Fruit fly (Drosophila melanogaster) whole organism, embryonic: ENCODE data around the gene sro.

Experiments
- Aef1 ChIP-seq: fragments of 200-800 bp; sonication (Bioruptor generic); IDR thresholded peaks from 3 replicates; pipeline ENCODE4 v1.3.6; 2022; ENCODE audit warnings: missing biosample characterization, missing genetic modification characterization
- Atf6 ChIP-seq: fragments of 200-800 bp; sonication (Bioruptor generic); IDR thresholded peaks from 2 replicates; pipeline ENCODE4 v1.3.6; 2022; ENCODE audit warnings: missing biosample characterization, missing genetic modification characterization
- BEAF-32 ChIP-seq: fragments of 200-800 bp; sonication (Bioruptor generic); optimal IDR thresholded peaks from 3 replicates; lab custom pipeline; 2017; ENCODE audit warnings: missing biosample characterization, missing genetic modification characterization, mild to moderate bottlenecking, moderate library complexity, missing genetic modification reagents
- CG10366 ChIP-seq: fragments of 200-800 bp; sonication (Bioruptor generic); IDR thresholded peaks from 2 replicates; pipeline ENCODE4 v1.3.6; 2022; ENCODE audit warnings: missing biosample characterization, missing genetic modification characterization
- CG16813 ChIP-seq: fragments of 200-800 bp; sonication (Bioruptor generic); IDR thresholded peaks from 3 replicates; pipeline ENCODE4 v1.3.6; 2022; ENCODE audit warnings: missing biosample characterization, missing genetic modification characterization; ENCODE audit not compliant: partially characterized antibody
- CG2116 ChIP-seq: fragments of 200-800 bp; sonication (Bioruptor generic); optimal IDR thresholded peaks from 3 replicates; lab custom pipeline; 2018; ENCODE audit warnings: missing biosample characterization, mild to moderate bottlenecking, missing genetic modification characterization
- CG2129 ChIP-seq: fragments of 200-800 bp; sonication (Bioruptor generic); IDR thresholded peaks from 2 replicates; pipeline ENCODE4 v1.3.6; 2022; ENCODE audit warnings: missing biosample characterization, missing genetic modification characterization; ENCODE audit not compliant: partially characterized antibody
- CG2678 ChIP-seq: fragments of 200-800 bp; sonication (Bioruptor generic); optimal IDR thresholded peaks from 3 replicates; lab custom pipeline; 2019; ENCODE audit warnings: missing biosample characterization, mild to moderate bottlenecking, missing genetic modification characterization, moderate library complexity
- CG30403 ChIP-seq: fragments of 200-800 bp; sonication (Bioruptor generic); optimal IDR thresholded peaks from 3 replicates; lab custom pipeline; 2016; ENCODE audit warnings: missing biosample characterization, missing genetic modification characterization
- CG32532 ChIP-seq: fragments of 200-800 bp; sonication (Bioruptor generic); IDR thresholded peaks from 2 replicates; pipeline ENCODE4 v1.3.6; 2022; ENCODE audit warnings: missing biosample characterization, missing genetic modification characterization
- CG4404 ChIP-seq: fragments of 200-800 bp; sonication (Bioruptor generic); IDR thresholded peaks from 2 replicates; pipeline ENCODE4 v1.3.6; 2022; ENCODE audit warnings: missing biosample characterization, missing genetic modification characterization
- CG4707 ChIP-seq: fragments of 200-800 bp; sonication (Bioruptor generic); optimal IDR thresholded peaks from 2 replicates; lab custom pipeline; 2018; ENCODE audit warnings: missing biosample characterization, mild to moderate bottlenecking, missing genetic modification characterization, moderate library complexity
- CG9932 ChIP-seq: fragments of 200-800 bp; sonication (Bioruptor generic); IDR thresholded peaks from 2 replicates; pipeline ENCODE4 v1.3.6; 2022; ENCODE audit warnings: missing biosample characterization, missing genetic modification characterization
- D19B ChIP-seq: fragments of 200-800 bp; sonication (Bioruptor generic); optimal IDR thresholded peaks from 2 replicates; lab custom pipeline; 2017; ENCODE audit warnings: missing biosample characterization, mild to moderate bottlenecking, missing genetic modification characterization
- Dbx ChIP-seq: fragments of 200-800 bp; sonication (Bioruptor generic); IDR thresholded peaks from 3 replicates; pipeline ENCODE4 v1.3.6; 2022; ENCODE audit warnings: missing biosample characterization, missing genetic modification characterization
- Dip2 ChIP-seq: fragments of 200-800 bp; sonication (Bioruptor generic); IDR thresholded peaks from 2 replicates; pipeline ENCODE4 v1.3.6; 2022; ENCODE audit warnings: missing biosample characterization, missing genetic modification characterization
- Drgx ChIP-seq: fragments of 200-800 bp; sonication (Bioruptor generic); IDR thresholded peaks from 2 replicates; pipeline ENCODE4 v1.3.6; 2022; ENCODE audit warnings: missing biosample characterization, missing genetic modification characterization
- Eip74EF ChIP-seq, 2 experiments: fragments of 200-800 bp in 1 of 2; fragments of >200 bp in 1 of 2; sonication (Bioruptor generic) in 1 of 2; optimal IDR thresholded peaks; 2 replicates each; lab custom pipeline; 2017 to 2019; ENCODE audit warnings: missing biosample characterization in 2 of 2, missing genetic modification characterization in 2 of 2, mild to moderate bottlenecking in 1 of 2, moderate library complexity in 1 of 2
- Fer3 ChIP-seq: fragments of 200-800 bp; sonication (Bioruptor generic); optimal IDR thresholded peaks from 2 replicates; lab custom pipeline; 2018; ENCODE audit warnings: missing biosample characterization, mild to moderate bottlenecking, missing genetic modification characterization, moderate library complexity
- Gug ChIP-seq: fragments of 200-800 bp; sonication (Bioruptor generic); IDR thresholded peaks from 4 replicates; pipeline ENCODE4 v1.3.6; 2022; ENCODE audit warnings: missing biosample characterization, missing genetic modification characterization
- HHEX ChIP-seq: fragments of 200-800 bp; sonication (Bioruptor generic); optimal IDR thresholded peaks from 3 replicates; lab custom pipeline; 2017; ENCODE audit warnings: missing biosample characterization, mild to moderate bottlenecking, missing genetic modification characterization, missing genetic modification reagents
- HmgZ ChIP-seq: fragments of 200-800 bp; sonication (Bioruptor generic); optimal IDR thresholded peaks from 2 replicates; lab custom pipeline; 2018; ENCODE audit warnings: missing biosample characterization, mild to moderate bottlenecking, missing genetic modification characterization
- MBD-R2 ChIP-seq: fragments of 200-800 bp; sonication (Bioruptor generic); IDR thresholded peaks from 2 replicates; pipeline ENCODE4 v1.3.6; 2022; ENCODE audit warnings: missing biosample characterization, missing genetic modification characterization
- Oli ChIP-seq: fragments of 200-800 bp; sonication (Bioruptor generic); optimal IDR thresholded peaks from 2 replicates; lab custom pipeline; 2018; ENCODE audit warnings: missing biosample characterization, mild to moderate bottlenecking, missing genetic modification characterization, moderate library complexity
- Rfx ChIP-seq: fragments of 200-800 bp; sonication (Bioruptor generic); IDR thresholded peaks from 2 replicates; pipeline ENCODE4 v1.3.6; 2022; ENCODE audit warnings: missing biosample characterization, missing genetic modification characterization
- ap ChIP-seq: fragments of 200-800 bp; sonication (Bioruptor generic); IDR thresholded peaks from 2 replicates; pipeline ENCODE4 v1.3.6; 2022; ENCODE audit warnings: missing biosample characterization, missing genetic modification characterization
- bsh ChIP-seq, 2 experiments: fragments of 200-800 bp; sonication (Bioruptor generic); optimal IDR thresholded peaks; 2 replicates each; lab custom pipeline; 2017 to 2018; ENCODE audit warnings: mild to moderate bottlenecking in 2 of 2, missing biosample characterization in 2 of 2, missing genetic modification characterization in 2 of 2, moderate library complexity in 1 of 2
- chif ChIP-seq, 2 experiments: fragments of 200-800 bp; sonication (Bioruptor generic); optimal IDR thresholded peaks; 3 replicates each; lab custom pipeline; 2016; ENCODE audit warnings: missing biosample characterization in 2 of 2, missing genetic modification characterization in 2 of 2
- crp ChIP-seq, 2 experiments: fragments of 200-800 bp; sonication (Bioruptor generic); optimal IDR thresholded peaks; 2 replicates in 1 of 2; 3 replicates in 1 of 2; lab custom pipeline; 2017; ENCODE audit warnings: missing biosample characterization in 2 of 2, missing genetic modification characterization in 2 of 2, mild to moderate bottlenecking in 1 of 2, moderate library complexity in 1 of 2
- dm ChIP-seq: fragments of 200-800 bp; sonication (Bioruptor generic); optimal IDR thresholded peaks from 3 replicates; lab custom pipeline; 2016; ENCODE audit warnings: missing biosample characterization, missing genetic modification characterization
- fu2 ChIP-seq: fragments of 200-800 bp; sonication (Bioruptor generic); optimal IDR thresholded peaks from 2 replicates; lab custom pipeline; 2016; ENCODE audit warnings: missing biosample characterization, missing genetic modification characterization
- gem ChIP-seq: fragments of 200-800 bp; sonication (Bioruptor generic); optimal IDR thresholded peaks from 2 replicates; lab custom pipeline; 2019; ENCODE audit warnings: missing biosample characterization, mild to moderate bottlenecking, missing genetic modification characterization, moderate library complexity
- gfzf ChIP-seq: fragments of 200-800 bp; sonication (Bioruptor generic); optimal IDR thresholded peaks from 2 replicates; lab custom pipeline; 2016; ENCODE audit warnings: missing biosample characterization, mild to moderate bottlenecking, missing genetic modification characterization, moderate library complexity
- grau ChIP-seq: fragments of 200-800 bp; optimal IDR thresholded peaks from 3 replicates; lab custom pipeline; 2019; ENCODE audit warnings: missing biosample characterization, mild to moderate bottlenecking, missing genetic modification characterization, moderate library complexity
- hb ChIP-seq: fragments of 200-800 bp; sonication (Bioruptor generic); IDR thresholded peaks from 3 replicates; pipeline ENCODE4 v1.3.6; 2022; ENCODE audit warnings: missing biosample characterization, missing genetic modification characterization; ENCODE audit not compliant: partially characterized antibody
- kay ChIP-seq: fragments of 200-800 bp; sonication (Bioruptor generic); optimal IDR thresholded peaks from 2 replicates; lab custom pipeline; 2016; ENCODE audit warnings: missing biosample characterization, missing genetic modification characterization
- nau ChIP-seq: fragments of 200-800 bp; sonication (Bioruptor generic); optimal IDR thresholded peaks from 3 replicates; lab custom pipeline; 2017; ENCODE audit warnings: missing biosample characterization, mild to moderate bottlenecking, missing genetic modification characterization, missing genetic modification reagents
- row ChIP-seq: fragments of 200-800 bp; sonication (Bioruptor generic); IDR thresholded peaks from 3 replicates; pipeline ENCODE4 v1.3.6; 2022; ENCODE audit warnings: missing biosample characterization, missing genetic modification characterization
- slbo ChIP-seq: fragments of 200-800 bp; sonication (Bioruptor generic); IDR thresholded peaks from 2 replicates; pipeline ENCODE4 v1.3.6; 2022; ENCODE audit warnings: missing biosample characterization, missing genetic modification characterization
- slou ChIP-seq: fragments of 200-800 bp; sonication (Bioruptor generic); optimal IDR thresholded peaks from 3 replicates; lab custom pipeline; 2016; ENCODE audit warnings: missing biosample characterization, missing genetic modification characterization
- slp2 ChIP-seq: fragments of 200-800 bp; sonication (Bioruptor generic); optimal IDR thresholded peaks from 2 replicates; lab custom pipeline; 2016; ENCODE audit warnings: missing biosample characterization, missing genetic modification characterization
- stc ChIP-seq: fragments of 200-800 bp; sonication (Bioruptor generic); IDR thresholded peaks from 2 replicates; pipeline ENCODE4 v1.3.6; 2022; ENCODE audit warnings: missing biosample characterization, missing genetic modification characterization
- tap ChIP-seq: fragments of 200-800 bp; optimal IDR thresholded peaks from 3 replicates; lab custom pipeline; 2019; ENCODE audit warnings: missing biosample characterization, mild to moderate bottlenecking, missing genetic modification characterization, moderate library complexity
- tgo ChIP-seq: fragments of 200-800 bp; sonication (Bioruptor generic); IDR thresholded peaks from 3 replicates; pipeline ENCODE4 v1.3.6; 2022; ENCODE audit warnings: missing biosample characterization, missing genetic modification characterization
- trem ChIP-seq: fragments of 200-800 bp; optimal IDR thresholded peaks from 3 replicates; lab custom pipeline; 2019; ENCODE audit warnings: missing biosample characterization, mild to moderate bottlenecking, missing genetic modification characterization, moderate library complexity
- trh ChIP-seq: fragments of 200-800 bp; sonication (Bioruptor generic); optimal IDR thresholded peaks from 2 replicates; lab custom pipeline; 2016; ENCODE audit warnings: missing biosample characterization, missing genetic modification characterization
- wdn ChIP-seq: fragments of 200-800 bp; sonication (Bioruptor generic); IDR thresholded peaks from 2 replicates; pipeline ENCODE4 v1.3.6; 2022; ENCODE audit warnings: missing biosample characterization, missing genetic modification characterization

Gene sro

DNA sequence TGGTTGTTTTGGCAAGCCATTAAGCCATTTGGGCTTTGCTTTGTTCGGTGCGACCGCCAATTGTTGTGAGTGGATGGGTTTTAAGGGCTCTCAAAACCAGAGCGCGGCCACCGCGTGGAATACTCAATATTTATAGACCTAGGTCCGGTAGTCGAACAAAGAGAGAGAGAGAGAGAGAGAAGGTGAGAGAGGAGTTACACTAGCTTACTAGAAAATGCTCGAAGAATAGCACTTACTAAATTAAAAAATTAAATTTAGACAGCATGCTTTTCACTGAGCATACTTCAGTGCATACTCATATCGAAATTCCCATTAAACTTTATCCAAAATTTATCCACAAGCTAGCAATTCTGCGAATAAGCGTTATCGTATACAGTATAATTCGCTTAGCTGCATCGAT is 34.4 kb upstream of the sro start (continued):
- no peak for TF ChIP-seq bsh (GFP tag; optimal IDR thresholded peaks at IDR 0.05; lab: Kevin White, UChicago)
- TF ChIP-seq hb (GFP tag; lab: Robert Waterston, UW): no peak
- TF ChIP-seq Aef1 (GFP tag; lab: Robert Waterston, UW): no peak
- peak; percentile 49; the same call in 1 of the 2 replicates for TF ChIP-seq CG32532 (GFP tag; lab: Robert Waterston, UW)
- no peak for TF ChIP-seq tgo
- TF ChIP-seq slp2 (GFP tag; lab: Kevin White, UChicago): no peak
- TF ChIP-seq grau (tag; lab: Kevin White, UChicago): peak; percentile 26
- no peak for TF ChIP-seq chif (GFP tag; optimal IDR thresholded peaks at IDR 0.05; lab: Kevin White, UChicago)
- TF ChIP-seq CG2116 (GFP tag; lab: Kevin White, UChicago): no peak
- no peak for TF ChIP-seq CG4707
- TF ChIP-seq CG2129 (GFP tag; lab: Robert Waterston, UW): no peak
- TF ChIP-seq Dip2: no peak
- no peak for TF ChIP-seq tap (tag; lab: Kevin White, UChicago)
- no peak for TF ChIP-seq Dbx (GFP tag; lab: Robert Waterston, UW)
- TF ChIP-seq stc: no peak
- no peak for TF ChIP-seq Fer3 (tag; lab: Kevin White, UChicago)
- no peak for TF ChIP-seq HHEX
- no peak for TF ChIP-seq Oli (tag; lab: Kevin White, UChicago)
- no peak for TF ChIP-seq Gug (GFP tag; lab: Robert Waterston, UW)
- TF ChIP-seq HmgZ (tag; lab: Kevin White, UChicago): no peak
- TF ChIP-seq row (GFP tag; lab: Robert Waterston, UW): peak; percentile 50
- TF ChIP-seq Drgx (GFP tag; lab: Robert Waterston, UW): no peak
- no peak for TF ChIP-seq CG30403 (GFP tag; lab: Kevin White, UChicago)
- no peak for TF ChIP-seq D19B
- TF ChIP-seq dm: no peak

dm6 chr3R:29761569-29761968 is 32.8 kb upstream of the sro start:
- TF ChIP-seq kay (GFP tag; lab: Kevin White, UChicago) (peak; percentile 40), crp (GFP tag; optimal IDR thresholded peaks at IDR 0.05; lab: Kevin White, UChicago) (no peak), CG2678 (tag; lab: Kevin White, UChicago) (no peak), trh (GFP tag; lab: Kevin White, UChicago) (no peak), CG16813 (GFP tag; lab: Robert Waterston, UW) (no peak), Eip74EF (GFP tag; optimal IDR thresholded peaks at IDR 0.05; lab: Kevin White, UChicago) (no peak), BEAF-32 (GFP tag; lab: Kevin White, UChicago) (no peak), wdn (GFP tag; lab: Robert Waterston, UW) (no peak), ap (no peak), fu2 (no peak), grau (tag; lab: Kevin White, UChicago) (peak; percentile 9), slou (GFP tag; lab: Kevin White, UChicago) (no peak), Rfx (GFP tag; lab: Robert Waterston, UW) (peak; percentile 25; the same call in 1 of the 2 replicates), row (GFP tag; lab: Robert Waterston, UW) (peak; percentile 55; the same call in 2 of the 3 replicates), MBD-R2 (peak; percentile 16; the same call in 1 of the 2 replicates), nau (GFP tag; lab: Kevin White, UChicago) (no peak), CG4404 (no peak), Atf6 (GFP tag; lab: Robert Waterston, UW) (no peak), gfzf (GFP tag; lab: Kevin White, UChicago) (no peak), CG9932 (GFP tag; lab: Robert Waterston, UW) (peak; percentile 45), gem (tag; lab: Kevin White, UChicago) (peak; percentile 26), slbo (GFP tag; lab: Robert Waterston, UW) (peak; percentile 47; the same call in 1 of the 2 replicates), CG10366 (GFP tag; lab: Robert Waterston, UW) (peak; percentile 7; the same call in 1 of the 2 replicates), trem (no peak)
